Worm (Caenorhabditis elegans) whole organism, mixed stage, embryonic: Measurements from ENCODE around the gene bus-8A.

Experiments used
- ceh-83 ChIP-seq: fragments of 200-800 bp; sonication (Bioruptor generic); optimal IDR thresholded peaks from 2 replicates; lab custom pipeline; 2018; ENCODE audit warnings: mild to moderate bottlenecking, missing genetic modification characterization, missing compliant biosample characterization
- lin-13 ChIP-seq: fragments of 150-350 bp; optimal IDR thresholded peaks from 2 replicates; lab custom pipeline; 2014; ENCODE audit warnings: missing biosample characterization, missing genetic modification characterization
- lsy-2 ChIP-seq: fragments of 150-350 bp; optimal IDR thresholded peaks from 2 replicates; lab custom pipeline; 2014; ENCODE audit warnings: missing biosample characterization, missing genetic modification characterization
- nhr-237 ChIP-seq: fragments of 150-350 bp; optimal IDR thresholded peaks from 2 replicates; lab custom pipeline; 2014; ENCODE audit warnings: missing biosample characterization, missing genetic modification characterization
- nhr-28 ChIP-seq: fragments of 150-350 bp; optimal IDR thresholded peaks from 2 replicates; lab custom pipeline; 2014; ENCODE audit warnings: missing biosample characterization, missing genetic modification characterization
- nhr-76 ChIP-seq: sonication (generic microtip); optimal IDR thresholded peaks from 2 replicates; lab custom pipeline; 2017; ENCODE audit warnings: missing biosample characterization, missing genetic modification characterization
- sem-2 ChIP-seq: fragments of 200-800 bp; sonication (Bioruptor generic); optimal IDR thresholded peaks from 2 replicates; lab custom pipeline; 2018; ENCODE audit warnings: mild to moderate bottlenecking, missing genetic modification characterization, missing compliant biosample characterization
- unc-39 ChIP-seq: fragments of 150-350 bp; optimal IDR thresholded peaks from 2 replicates; lab custom pipeline; 2014; ENCODE audit warnings: missing biosample characterization, missing genetic modification characterization
- zip-8 ChIP-seq: fragments of 150-350 bp; optimal IDR thresholded peaks from 2 replicates; lab custom pipeline; 2014; ENCODE audit warnings: missing biosample characterization, missing genetic modification characterization
- ztf-11 ChIP-seq: fragments of 150-350 bp; optimal IDR thresholded peaks from 2 replicates; lab custom pipeline; 2014; ENCODE audit warnings: missing biosample characterization, missing genetic modification characterization

ce11 chrX:5507926-5508325, 15.2 kb downstream of the bus-8A start:
- TF ChIP-seq lsy-2 (no peak), nhr-237 (no peak), unc-39 (no peak), sem-2 (no peak), nhr-76 (tag; lab: Kevin White, UChicago) (no peak), ceh-83 (GFP tag; lab: Kevin White, UChicago) (no peak), lin-13 (tag; lab: Kevin White, UChicago) (no peak), zip-8 (tag; lab: Kevin White, UChicago) (no peak), ztf-11 (no peak), nhr-28 (no peak)
